Fruit fly (Drosophila melanogaster) whole organism, embryonic: ENCODE results near the gene MED25.

Source experiments
- Asciz ChIP-seq: fragments of 200-800 bp; sonication (Bioruptor generic); optimal IDR thresholded peaks from 2 replicates; lab custom pipeline; 2017; ENCODE audit warnings: missing biosample characterization, mild to moderate bottlenecking, missing genetic modification characterization, missing genetic modification reagents
- C15 ChIP-seq: fragments of 200-800 bp; sonication (Bioruptor generic); IDR thresholded peaks from 3 replicates; pipeline ENCODE4 v1.3.6; 2022; ENCODE audit warnings: missing biosample characterization, missing genetic modification characterization
- CG10209 ChIP-seq: fragments of 200-800 bp; sonication (Bioruptor generic); optimal IDR thresholded peaks from 3 replicates; lab custom pipeline; 2017; ENCODE audit warnings: missing biosample characterization, mild to moderate bottlenecking, missing genetic modification characterization, missing genetic modification reagents
- CG14667 ChIP-seq: fragments of 200-800 bp; sonication (Bioruptor generic); IDR thresholded peaks from 2 replicates; pipeline ENCODE4 v1.3.6; 2022; ENCODE audit warnings: missing biosample characterization, missing genetic modification characterization
- CG15011 ChIP-seq: fragments of 200-800 bp; sonication (Bioruptor generic); optimal IDR thresholded peaks from 3 replicates; lab custom pipeline; 2018; ENCODE audit warnings: missing biosample characterization, mild to moderate bottlenecking, missing genetic modification characterization
- CG15601 ChIP-seq: fragments of 200-800 bp; sonication (Bioruptor generic); optimal IDR thresholded peaks from 3 replicates; lab custom pipeline; 2019; ENCODE audit warnings: missing biosample characterization, mild to moderate bottlenecking, missing genetic modification characterization, moderate library complexity
- CG1603 ChIP-seq: fragments of 200-800 bp; sonication (Bioruptor generic); optimal IDR thresholded peaks from 2 replicates; lab custom pipeline; 2019; ENCODE audit warnings: missing biosample characterization, mild to moderate bottlenecking, missing genetic modification characterization, moderate library complexity
- CG17802 ChIP-seq: fragments of 200-800 bp; sonication (Bioruptor generic); optimal IDR thresholded peaks from 2 replicates; lab custom pipeline; 2018; ENCODE audit warnings: missing biosample characterization, mild to moderate bottlenecking, missing genetic modification characterization, moderate library complexity
- CG2116 ChIP-seq: fragments of 200-800 bp; sonication (Bioruptor generic); optimal IDR thresholded peaks from 3 replicates; lab custom pipeline; 2018; ENCODE audit warnings: missing biosample characterization, mild to moderate bottlenecking, missing genetic modification characterization
- CG2199 ChIP-seq: fragments of 200-800 bp; sonication (Bioruptor generic); IDR thresholded peaks from 3 replicates; pipeline ENCODE4 v1.3.6; 2022; ENCODE audit warnings: missing biosample characterization, missing genetic modification characterization
- CG2889 ChIP-seq: fragments of 200-800 bp; sonication (Bioruptor generic); IDR thresholded peaks from 3 replicates; pipeline ENCODE4 v1.3.6; 2022; ENCODE audit warnings: missing biosample characterization, missing genetic modification characterization
- CG30020 ChIP-seq: fragments of 200-800 bp; optimal IDR thresholded peaks from 2 replicates; lab custom pipeline; 2019; ENCODE audit warnings: missing biosample characterization, mild to moderate bottlenecking, missing genetic modification characterization, moderate library complexity
- CG32767 ChIP-seq: fragments of 200-800 bp; sonication (Bioruptor generic); IDR thresholded peaks from 2 replicates; pipeline ENCODE4 v1.3.6; 2022; ENCODE audit warnings: missing biosample characterization, missing genetic modification characterization
- CG3838 ChIP-seq: fragments of 200-800 bp; sonication (Bioruptor generic); optimal IDR thresholded peaks from 3 replicates; lab custom pipeline; 2016; ENCODE audit warnings: missing biosample characterization, missing genetic modification characterization
- CG6765 ChIP-seq: fragments of 200-800 bp; sonication (Bioruptor generic); optimal IDR thresholded peaks from 3 replicates; lab custom pipeline; 2017; ENCODE audit warnings: missing biosample characterization, mild to moderate bottlenecking, missing genetic modification characterization
- CG8089 ChIP-seq: fragments of 200-800 bp; sonication (Bioruptor generic); optimal IDR thresholded peaks from 3 replicates; lab custom pipeline; 2016; ENCODE audit warnings: missing biosample characterization, missing genetic modification characterization
- CG8290 ChIP-seq, 3 experiments: fragments of 200-800 bp; sonication (Bioruptor generic); optimal IDR thresholded peaks; 2 replicates each; lab custom pipeline; 2016 to 2019; ENCODE audit warnings: missing biosample characterization in 3 of 3, missing genetic modification characterization in 3 of 3, mild to moderate bottlenecking in 2 of 3, moderate library complexity in 1 of 3
- CG8924 ChIP-seq: fragments of 200-800 bp; optimal IDR thresholded peaks from 3 replicates; lab custom pipeline; 2019; ENCODE audit warnings: missing biosample characterization, mild to moderate bottlenecking, missing genetic modification characterization, moderate library complexity
- CTCF ChIP-seq: fragments of 200-800 bp; sonication (Bioruptor generic); optimal IDR thresholded peaks from 2 replicates; lab custom pipeline; 2017; ENCODE audit warnings: missing biosample characterization, mild to moderate bottlenecking, missing genetic modification characterization, moderate library complexity
- HLH3B ChIP-seq: fragments of 200-800 bp; sonication (Bioruptor generic); IDR thresholded peaks from 2 replicates; pipeline ENCODE4 v1.3.6; 2022; ENCODE audit warnings: missing biosample characterization, missing genetic modification characterization
- Hey ChIP-seq: fragments of 200-800 bp; sonication (Bioruptor generic); optimal IDR thresholded peaks from 3 replicates; lab custom pipeline; 2018; ENCODE audit warnings: missing biosample characterization, mild to moderate bottlenecking, missing genetic modification characterization
- Hr39 ChIP-seq: fragments of >200 bp; optimal IDR thresholded peaks from 2 replicates; lab custom pipeline; 2017
- Lim3 ChIP-seq: fragments of 200-800 bp; sonication (Bioruptor generic); IDR thresholded peaks from 2 replicates; pipeline ENCODE4 v1.3.6; 2022; ENCODE audit warnings: missing biosample characterization, missing genetic modification characterization
- Lpt ChIP-seq: fragments of >200 bp; optimal IDR thresholded peaks from 2 replicates; lab custom pipeline; 2018; ENCODE audit warnings: missing biosample characterization, missing genetic modification characterization
- Pdp1 ChIP-seq, 2 experiments: fragments of 200-800 bp; sonication (Bioruptor generic); optimal IDR thresholded peaks; 3 replicates each; lab custom pipeline; 2016; ENCODE audit warnings: missing biosample characterization in 2 of 2, missing genetic modification characterization in 2 of 2, mild to moderate bottlenecking in 1 of 2, moderate library complexity in 1 of 2
- Sin3A ChIP-seq: fragments of >200 bp; optimal IDR thresholded peaks from 2 replicates; lab custom pipeline; 2018
- Six4 ChIP-seq: fragments of 200-800 bp; sonication (Bioruptor generic); optimal IDR thresholded peaks from 2 replicates; lab custom pipeline; 2016; ENCODE audit warnings: missing biosample characterization, missing genetic modification characterization
- Sox102F ChIP-seq: fragments of 200-800 bp; sonication (Bioruptor generic); optimal IDR thresholded peaks from 2 replicates; lab custom pipeline; 2018; ENCODE audit warnings: missing biosample characterization, mild to moderate bottlenecking, missing genetic modification characterization, moderate library complexity
- Sry-β ChIP-seq: fragments of 200-800 bp; sonication (Bioruptor generic); optimal IDR thresholded peaks from 2 replicates; lab custom pipeline; 2018; ENCODE audit warnings: missing biosample characterization, mild to moderate bottlenecking, missing genetic modification characterization, moderate library complexity
- Ssrp ChIP-seq: fragments of 200-800 bp; sonication (Bioruptor generic); optimal IDR thresholded peaks from 2 replicates; lab custom pipeline; 2018; ENCODE audit warnings: missing biosample characterization, mild to moderate bottlenecking, missing genetic modification characterization, moderate library complexity
- ato ChIP-seq: fragments of 200-800 bp; sonication (Bioruptor generic); IDR thresholded peaks from 2 replicates; pipeline ENCODE4 v1.3.6; 2022; ENCODE audit warnings: missing biosample characterization, missing genetic modification characterization; ENCODE audit not compliant: partially characterized antibody
- bbx ChIP-seq: fragments of 200-800 bp; sonication (Bioruptor generic); IDR thresholded peaks from 2 replicates; pipeline ENCODE4 v1.3.6; 2022; ENCODE audit warnings: missing biosample characterization, missing genetic modification characterization; ENCODE audit not compliant: partially characterized antibody
- caup ChIP-seq: fragments of 200-800 bp; sonication (Bioruptor generic); optimal IDR thresholded peaks from 3 replicates; lab custom pipeline; 2017; ENCODE audit warnings: missing biosample characterization, mild to moderate bottlenecking, missing genetic modification characterization, moderate library complexity; ENCODE audit not compliant: severe bottlenecking
- chinmo ChIP-seq: fragments of 200-800 bp; sonication (Bioruptor generic); IDR thresholded peaks from 4 replicates; pipeline ENCODE4 v1.3.6; 2022; ENCODE audit warnings: missing biosample characterization, missing genetic modification characterization; ENCODE audit not compliant: partially characterized antibody
- crol ChIP-seq: fragments of 200-800 bp; sonication (Bioruptor generic); IDR thresholded peaks from 2 replicates; pipeline ENCODE4 v1.3.6; 2022; ENCODE audit warnings: missing biosample characterization, missing genetic modification characterization
- dm ChIP-seq: fragments of 200-800 bp; sonication (Bioruptor generic); optimal IDR thresholded peaks from 3 replicates; lab custom pipeline; 2016; ENCODE audit warnings: missing biosample characterization, missing genetic modification characterization
- fd102C ChIP-seq: fragments of 200-800 bp; sonication (Bioruptor generic); optimal IDR thresholded peaks from 2 replicates; lab custom pipeline; 2018; ENCODE audit warnings: missing biosample characterization, mild to moderate bottlenecking, missing genetic modification characterization, moderate library complexity
- gcm2 ChIP-seq: fragments of 200-800 bp; sonication (Bioruptor generic); optimal IDR thresholded peaks from 2 replicates; lab custom pipeline; 2016; ENCODE audit warnings: missing biosample characterization, missing genetic modification characterization
- gt ChIP-seq: fragments of 200-800 bp; sonication (Bioruptor generic); IDR thresholded peaks from 2 replicates; pipeline ENCODE4 v1.3.6; 2022; ENCODE audit warnings: missing biosample characterization, missing genetic modification characterization
- jumu ChIP-seq: fragments of 200-800 bp; sonication (Bioruptor generic); optimal IDR thresholded peaks from 3 replicates; lab custom pipeline; 2016; ENCODE audit warnings: missing biosample characterization, missing genetic modification characterization
- klu ChIP-seq: fragments of 200-800 bp; sonication (Bioruptor generic); IDR thresholded peaks from 2 replicates; pipeline ENCODE4 v1.3.6; 2022; ENCODE audit warnings: missing biosample characterization, missing genetic modification characterization
- lilli ChIP-seq: fragments of 200-800 bp; sonication (Bioruptor generic); optimal IDR thresholded peaks from 3 replicates; lab custom pipeline; 2016; ENCODE audit warnings: missing biosample characterization, missing genetic modification characterization
- mam ChIP-seq: fragments of 200-800 bp; sonication (Bioruptor generic); optimal IDR thresholded peaks from 3 replicates; lab custom pipeline; 2016; ENCODE audit warnings: missing biosample characterization, missing genetic modification characterization
- nau ChIP-seq: fragments of 200-800 bp; sonication (Bioruptor generic); optimal IDR thresholded peaks from 3 replicates; lab custom pipeline; 2017; ENCODE audit warnings: missing biosample characterization, mild to moderate bottlenecking, missing genetic modification characterization, missing genetic modification reagents
- odd ChIP-seq: fragments of 200-800 bp; sonication (Bioruptor generic); optimal IDR thresholded peaks from 2 replicates; lab custom pipeline; 2017; ENCODE audit warnings: missing biosample characterization, mild to moderate bottlenecking, missing genetic modification characterization
- pan ChIP-seq, 4 experiments: fragments of >200 bp in 3 of 4; fragments of 200-800 bp in 1 of 4; sonication (Bioruptor generic) in 1 of 4; optimal IDR thresholded peaks in 3 of 4; IDR thresholded peaks in 1 of 4; 2 replicates each; pipeline versions ENCODE4 v1.3.6 to Lab custom; 2017 to 2022; ENCODE audit warnings: missing biosample characterization in 2 of 4, missing genetic modification characterization in 2 of 4, mixed read lengths in 1 of 4
- psq ChIP-seq: fragments of 200-800 bp; sonication (Bioruptor generic); optimal IDR thresholded peaks from 2 replicates; lab custom pipeline; 2017; ENCODE audit warnings: missing biosample characterization, missing genetic modification characterization
- run ChIP-seq: fragments of 200-800 bp; sonication (Bioruptor generic); optimal IDR thresholded peaks from 3 replicates; lab custom pipeline; 2018; ENCODE audit warnings: missing biosample characterization, mild to moderate bottlenecking, missing genetic modification characterization
- sens ChIP-seq: fragments of 200-800 bp; sonication (Bioruptor generic); peaks from one replicate; lab custom pipeline; 2016; ENCODE audit warnings: missing biosample characterization, missing genetic modification characterization
- so ChIP-seq: fragments of 200-800 bp; sonication (Bioruptor generic); IDR thresholded peaks from 3 replicates; pipeline ENCODE4 v1.3.6; 2022; ENCODE audit warnings: missing biosample characterization, missing genetic modification characterization
- vvl ChIP-seq: fragments of 200-800 bp; sonication (Bioruptor generic); IDR thresholded peaks from 2 replicates; pipeline ENCODE4 v1.3.6; 2022; ENCODE audit warnings: missing biosample characterization, missing genetic modification characterization
- zfh1 ChIP-seq: fragments of 200-800 bp; sonication (Bioruptor generic); IDR thresholded peaks from 3 replicates; pipeline ENCODE4 v1.3.6; 2022; ENCODE audit warnings: missing biosample characterization, missing genetic modification characterization

The MED25 gene

DNA sequence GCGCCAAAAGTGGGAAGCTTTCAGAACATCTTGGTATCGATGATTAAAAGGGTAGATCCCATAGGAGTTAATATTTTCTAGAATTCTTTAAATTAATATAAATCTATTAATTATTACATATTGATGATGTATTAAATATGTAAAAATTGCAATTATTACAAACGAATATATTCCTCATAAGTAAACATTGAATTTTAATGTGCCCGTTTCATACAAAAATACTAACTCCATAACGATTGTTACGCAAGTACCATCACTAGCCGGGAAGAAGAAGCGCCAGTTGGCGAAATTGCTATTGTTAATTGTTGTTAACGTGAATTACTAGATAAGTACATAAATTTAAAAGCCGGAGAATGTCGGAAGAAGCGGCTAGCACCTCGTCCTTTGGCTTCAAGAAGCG, 48.8 kb downstream of the MED25 start, which contains the start of gene mdlc (continued):
- TF ChIP-seq Six4 (GFP tag; lab: Kevin White, UChicago) (no peak), zfh1 (GFP tag; lab: Robert Waterston, UW) (no peak), caup (GFP tag; lab: Kevin White, UChicago) (no peak), jumu (GFP tag; lab: Kevin White, UChicago) (no peak), Lpt (no peak), run (tag; lab: Kevin White, UChicago) (no peak), Pdp1 (GFP tag; optimal IDR thresholded peaks at IDR 0.05; lab: Kevin White, UChicago) (no peak), CG2889 (GFP tag; lab: Robert Waterston, UW) (no peak), HLH3B (GFP tag; lab: Robert Waterston, UW) (no peak), Hr39 (no peak), so (GFP tag; lab: Robert Waterston, UW) (no peak), CG30020 (no peak), gcm2 (GFP tag; lab: Kevin White, UChicago) (no peak), Lim3 (GFP tag; lab: Robert Waterston, UW) (no peak), CTCF (GFP tag; lab: Kevin White, UChicago) (no peak), odd (GFP tag; lab: Kevin White, UChicago) (no peak), Sox102F (GFP tag; lab: Kevin White, UChicago) (no peak), crol (GFP tag; lab: Robert Waterston, UW) (no peak), ato (no peak), CG1603 (tag; lab: Kevin White, UChicago) (no peak), lilli (GFP tag; lab: Kevin White, UChicago) (no peak), klu (no peak), mam (GFP tag; lab: Kevin White, UChicago) (peak; percentile 13), psq (GFP tag; lab: Kevin White, UChicago) (no peak), CG10209 (GFP tag; lab: Kevin White, UChicago) (no peak), Sin3A (lab: Kevin White, UChicago) (peak; percentile 51), Hey (tag; lab: Kevin White, UChicago) (no peak), CG8089 (GFP tag; lab: Kevin White, UChicago) (no peak), C15 (no peak), vvl (GFP tag; lab: Robert Waterston, UW) (no peak), pan (optimal IDR thresholded peaks at IDR 0.05; lab: Kevin White, UChicago) (no peak), pan (GFP tag; optimal IDR thresholded peaks at IDR 0.05 in 1 of 2, IDR thresholded peaks at IDR 0.05 in 1 of 2) (no peak), Asciz (GFP tag; lab: Kevin White, UChicago) (no peak), fd102C (no peak), Ssrp (tag; lab: Kevin White, UChicago) (no peak), dm (GFP tag; lab: Kevin White, UChicago) (no peak), CG8290 (GFP tag; optimal IDR thresholded peaks at IDR 0.05; lab: Kevin White, UChicago) (no peak), CG8290 (tag; optimal IDR thresholded peaks at IDR 0.05; lab: Kevin White, UChicago) (no peak), CG15601 (no peak), CG2116 (GFP tag; lab: Kevin White, UChicago) (peak; percentile 15), CG15011 (GFP tag; lab: Kevin White, UChicago) (no peak), CG8924 (tag; lab: Kevin White, UChicago) (no peak), Sry-β (GFP tag; lab: Kevin White, UChicago) (no peak), nau (no peak), gt (no peak), CG14667 (GFP tag; lab: Robert Waterston, UW) (no peak), sens (GFP tag; lab: Kevin White, UChicago) (peak; percentile 26), CG32767 (GFP tag; lab: Robert Waterston, UW) (no peak), CG6765 (GFP tag; lab: Kevin White, UChicago) (no peak), bbx (GFP tag; lab: Robert Waterston, UW) (peak; percentile 27; the same call in 1 of the 2 replicates), CG17802 (tag; lab: Kevin White, UChicago) (no peak), chinmo (no peak), CG2199 (no peak), CG3838 (GFP tag; lab: Kevin White, UChicago) (no peak)
